Fruit fly (Drosophila melanogaster): ENCODE results near the gene CG17672.

Gene CG17672

dm6 chr3L:13017803-13018324 is 10.9 kb upstream of the CG17672 start, which contains the start of the genes mRpL20 and Icmt (continued):
- TF ChIP-seq CG3726 (GFP tag; IDR thresholded peaks at IDR 0.05), result peak; percentile 93
- peak; percentile 89 for TF ChIP-seq CG13775 (GFP tag; optimal IDR thresholded peaks at IDR 0.05)
- peak; percentile 26 for TF ChIP-seq CG12071 (GFP tag; optimal IDR thresholded peaks at IDR 0.05)
- peak; percentile 86 for TF ChIP-seq CG18599 (GFP tag; optimal IDR thresholded peaks at IDR 0.05)
- peak; percentile 85 for TF ChIP-seq Fer1 (GFP tag; optimal IDR thresholded peaks at IDR 0.05)
- TF ChIP-seq lbe (GFP tag; optimal IDR thresholded peaks at IDR 0.05), result peak; percentile 82
- peak; percentile 94 for TF ChIP-seq CG10209 (GFP tag; optimal IDR thresholded peaks at IDR 0.05)
- peak; percentile 80 for TF ChIP-seq CG14710 (tag; optimal IDR thresholded peaks at IDR 0.05)
- TF ChIP-seq CG2199 (GFP tag; IDR thresholded peaks at IDR 0.05), result 0 out of 3 replicates have a peak, but pooled peaks have one; percentile 13
- TF ChIP-seq Abd-B (GFP tag; optimal IDR thresholded peaks at IDR 0.05), result peak; percentile 93
- peak; percentile 79 for TF ChIP-seq unc-4 (GFP tag; IDR thresholded peaks at IDR 0.05; ENCODE audit: partially characterized antibody)
- peak; percentile 92 for TF ChIP-seq CG14014 (GFP tag; IDR thresholded peaks at IDR 0.05)
- TF ChIP-seq ftz-f1 (GFP tag; optimal IDR thresholded peaks at IDR 0.05), result no peak
- TF ChIP-seq Atf-2 (GFP tag; optimal IDR thresholded peaks at IDR 0.05), result peak; percentile 25
- TF ChIP-seq ap (GFP tag; IDR thresholded peaks at IDR 0.05), result peak; percentile 86
- peak; percentile 80 for TF ChIP-seq tna (GFP tag; IDR thresholded peaks at IDR 0.05; ENCODE audit: partially characterized antibody)
- no peak for TF ChIP-seq Myb (GFP tag; optimal IDR thresholded peaks at IDR 0.05)
- peak; percentile 72 for TF ChIP-seq D19B (GFP tag; optimal IDR thresholded peaks at IDR 0.05)
- peak; percentile 94 for TF ChIP-seq CG12299 (tag; optimal IDR thresholded peaks at IDR 0.05)
- TF ChIP-seq Dbx (GFP tag; IDR thresholded peaks at IDR 0.05), result peak; percentile 92
- peak; percentile 80 for TF ChIP-seq sug (tag; optimal IDR thresholded peaks at IDR 0.05)
- TF ChIP-seq Dip2 (GFP tag; IDR thresholded peaks at IDR 0.05), result no peak
- TF ChIP-seq Ssrp (tag; optimal IDR thresholded peaks at IDR 0.05), result peak; percentile 96
- peak; percentile 10 for TF ChIP-seq Atf3 (GFP tag; optimal IDR thresholded peaks at IDR 0.05)
- peak; percentile 71 for TF ChIP-seq CG30020 (tag; optimal IDR thresholded peaks at IDR 0.05)
- TF ChIP-seq CG33213 (GFP tag; optimal IDR thresholded peaks at IDR 0.05), result peak; percentile 20
- peak; percentile 81 for TF ChIP-seq CG10979 (tag; optimal IDR thresholded peaks at IDR 0.05)
- peak; percentile 60 for TF ChIP-seq trh (GFP tag; optimal IDR thresholded peaks at IDR 0.05)
- TF ChIP-seq CrebB (tag; optimal IDR thresholded peaks at IDR 0.05), result peak; percentile 90
- TF ChIP-seq CG15269 (tag; optimal IDR thresholded peaks at IDR 0.05), result peak; percentile 97
- peak; percentile 55 for TF ChIP-seq Ets97D (GFP tag; optimal IDR thresholded peaks at IDR 0.05)
- TF ChIP-seq CG42726 (GFP tag; IDR thresholded peaks at IDR 0.05; ENCODE audit: partially characterized antibody), result no peak
- TF ChIP-seq exex (tag; optimal IDR thresholded peaks at IDR 0.05), result peak; percentile 63
- peak; percentile 90 for TF ChIP-seq B-H1 (GFP tag; IDR thresholded peaks at IDR 0.05)
- TF ChIP-seq fd96Cb (tag; optimal IDR thresholded peaks at IDR 0.05), result peak; percentile 87
- no peak for TF ChIP-seq TFAM (GFP tag; optimal IDR thresholded peaks at IDR 0.05)
- no peak for TF ChIP-seq pb (GFP tag; optimal IDR thresholded peaks at IDR 0.05)
- peak; percentile 97 for TF ChIP-seq CG3847 (GFP tag; IDR thresholded peaks at IDR 0.05)
- TF ChIP-seq CG2875 (GFP tag; optimal IDR thresholded peaks at IDR 0.05), result peak; percentile 86
- TF ChIP-seq Dp (GFP tag; optimal IDR thresholded peaks at IDR 0.05), result peak; percentile 40
- TF ChIP-seq CG8478 (optimal IDR thresholded peaks at IDR 0.05), result no peak
- peak; percentile 62 for TF ChIP-seq CG10543 (GFP tag; optimal IDR thresholded peaks at IDR 0.05)
- TF ChIP-seq Doc2 (GFP tag; IDR thresholded peaks at IDR 0.05), result peak; percentile 78
- TF ChIP-seq Sox100B (GFP tag; optimal IDR thresholded peaks at IDR 0.05), result peak; percentile 83
- TF ChIP-seq Xrp1 (GFP tag; IDR thresholded peaks at IDR 0.05), result peak; percentile 97
- TF ChIP-seq Rfx (GFP tag; IDR thresholded peaks at IDR 0.05), result peak; percentile 98
- TF ChIP-seq CG15011 (GFP tag; optimal IDR thresholded peaks at IDR 0.05), result peak; percentile 69
- TF ChIP-seq CG17186 (GFP tag; optimal IDR thresholded peaks at IDR 0.05), result no peak
- peak; percentile 68 for TF ChIP-seq CG4707 (GFP tag; optimal IDR thresholded peaks at IDR 0.05)
- peak; percentile 72 for TF ChIP-seq BtbVII (GFP tag; optimal IDR thresholded peaks at IDR 0.05)

Measured in whole organism, embryonic.